Fruit fly (Drosophila melanogaster) whole organism, adult: Measurements from ENCODE around the gene Non2.

Experiments used
- CG11617 ChIP-seq: fragments of 200-800 bp; sonication (Bioruptor generic); optimal IDR thresholded peaks from 2 replicates; lab custom pipeline; 2017; ENCODE audit warnings: mild to moderate bottlenecking, missing biosample characterization, missing genetic modification reagents, missing genetic modification characterization
- CG12768 ChIP-seq: fragments of 200-800 bp; sonication (Bioruptor generic); optimal IDR thresholded peaks from 2 replicates; lab custom pipeline; 2017; ENCODE audit warnings: missing biosample characterization, missing genetic modification characterization, mild to moderate bottlenecking, moderate library complexity, missing genetic modification reagents
- CG14711 ChIP-seq: fragments of 200-800 bp; sonication (Bioruptor generic); optimal IDR thresholded peaks from 2 replicates; lab custom pipeline; 2018; ENCODE audit warnings: missing biosample characterization, mild to moderate bottlenecking, missing genetic modification characterization, moderate library complexity
- CG1620 ChIP-seq: fragments of 200-800 bp; sonication (Bioruptor generic); optimal IDR thresholded peaks from 2 replicates; lab custom pipeline; 2016; ENCODE audit warnings: missing biosample characterization, missing genetic modification characterization
- CG33017 ChIP-seq: fragments of 200-800 bp; sonication (Bioruptor generic); optimal IDR thresholded peaks from 2 replicates; lab custom pipeline; 2018; ENCODE audit warnings: missing biosample characterization, mild to moderate bottlenecking, missing genetic modification characterization, moderate library complexity
- CG5204 ChIP-seq: fragments of 200-800 bp; sonication (Bioruptor generic); optimal IDR thresholded peaks from 2 replicates; lab custom pipeline; 2016; ENCODE audit warnings: missing biosample characterization, missing genetic modification characterization
- CG7045 ChIP-seq: fragments of 200-800 bp; sonication (Bioruptor generic); optimal IDR thresholded peaks from 2 replicates; lab custom pipeline; 2017; ENCODE audit warnings: missing biosample characterization, mild to moderate bottlenecking, missing genetic modification characterization
- CG7101 ChIP-seq: fragments of 200-800 bp; sonication (Bioruptor generic); optimal IDR thresholded peaks from 2 replicates; lab custom pipeline; 2018; ENCODE audit warnings: missing biosample characterization, mild to moderate bottlenecking, missing genetic modification characterization, moderate library complexity
- Clk ChIP-seq: fragments of 200-800 bp; sonication (Bioruptor generic); optimal IDR thresholded peaks from 2 replicates; lab custom pipeline; 2017; ENCODE audit warnings: missing biosample characterization, missing genetic modification characterization
- Crg-1 ChIP-seq: fragments of 200-800 bp; sonication (Bioruptor generic); optimal IDR thresholded peaks from 2 replicates; lab custom pipeline; 2016; ENCODE audit warnings: missing biosample characterization, missing genetic modification characterization
- Hr96 ChIP-seq: fragments of 200-800 bp; sonication (Bioruptor generic); optimal IDR thresholded peaks from 2 replicates; lab custom pipeline; 2016; ENCODE audit warnings: missing biosample characterization, missing genetic modification characterization
- Mnt ChIP-seq: fragments of 200-800 bp; sonication (Bioruptor generic); optimal IDR thresholded peaks from 2 replicates; lab custom pipeline; 2016; ENCODE audit warnings: missing biosample characterization, mild to moderate bottlenecking, missing genetic modification characterization
- bab1 ChIP-seq: fragments of 200-800 bp; sonication (Bioruptor generic); optimal IDR thresholded peaks from 3 replicates; lab custom pipeline; 2019; ENCODE audit warnings: missing biosample characterization, mild to moderate bottlenecking, missing genetic modification characterization, moderate library complexity
- cic ChIP-seq: fragments of 200-800 bp; sonication (Bioruptor generic); optimal IDR thresholded peaks from 2 replicates; lab custom pipeline; 2017; ENCODE audit warnings: missing biosample characterization, mild to moderate bottlenecking, missing genetic modification characterization, moderate library complexity
- cnc ChIP-seq, 2 experiments: fragments of >200 bp; optimal IDR thresholded peaks; 2 replicates each; lab custom pipeline; 2017
- kay ChIP-seq: fragments of 200-800 bp; sonication (Bioruptor generic); peaks from one replicate; lab custom pipeline; 2016; ENCODE audit warnings: missing biosample characterization, missing genetic modification characterization, borderline replicate concordance
- ovo ChIP-seq: fragments of 200-800 bp; sonication (Bioruptor generic); optimal IDR thresholded peaks from 2 replicates; lab custom pipeline; 2016; ENCODE audit warnings: missing biosample characterization, missing genetic modification characterization
- pad ChIP-seq: fragments of 200-800 bp; sonication (Bioruptor generic); optimal IDR thresholded peaks from 3 replicates; lab custom pipeline; 2017; ENCODE audit warnings: missing biosample characterization, missing genetic modification characterization, mild to moderate bottlenecking, moderate library complexity, missing genetic modification reagents
- tj ChIP-seq: fragments of 200-800 bp; sonication (Bioruptor generic); optimal IDR thresholded peaks from 3 replicates; lab custom pipeline; 2017; ENCODE audit warnings: missing biosample characterization, mild to moderate bottlenecking, missing genetic modification characterization, moderate library complexity
- toe ChIP-seq: fragments of 200-800 bp; sonication (Bioruptor generic); optimal IDR thresholded peaks from 2 replicates; lab custom pipeline; 2016; ENCODE audit warnings: missing biosample characterization, missing genetic modification characterization

Gene Non2

DNA sequence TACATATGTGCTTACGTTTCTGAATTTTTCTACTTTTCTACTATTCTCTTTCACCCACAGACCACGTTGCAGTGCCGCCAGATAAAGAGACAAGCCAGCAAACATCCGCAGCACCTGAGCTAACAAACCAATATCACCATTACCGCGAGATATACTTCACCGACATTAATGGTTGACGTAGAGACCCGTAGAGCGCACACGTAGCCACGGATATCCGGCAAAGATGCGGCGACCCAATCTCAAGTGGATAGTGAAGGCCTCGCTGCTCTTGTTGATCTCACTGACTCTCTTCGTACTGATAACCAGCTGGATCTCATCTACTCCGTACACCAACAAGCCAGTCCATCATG is 15.9 kb downstream of the Non2 start:
- TF ChIP-seq CG5204 (GFP tag; lab: Kevin White, UChicago) (no peak), cic (GFP tag; lab: Kevin White, UChicago) (peak; percentile 29)

DNA sequence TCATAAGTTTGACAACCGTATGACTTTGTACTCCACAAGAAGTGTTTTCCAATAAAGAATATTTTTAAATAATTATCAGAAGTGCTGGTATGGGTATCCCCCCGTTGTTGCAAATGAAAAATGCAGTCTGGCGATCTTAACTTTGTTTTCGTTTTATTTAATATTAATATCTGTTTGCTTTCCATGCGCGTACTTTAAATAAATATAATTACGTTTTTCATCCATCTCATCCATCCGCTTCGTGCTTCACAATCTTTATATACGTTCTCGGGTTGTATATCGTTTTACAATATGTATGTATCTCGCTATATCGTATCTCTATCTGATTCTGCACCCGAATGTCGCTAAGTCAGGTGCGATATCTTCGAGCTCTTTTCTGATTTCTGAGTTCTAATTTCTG is 19.1 kb downstream of the Non2 start:
- TF ChIP-seq CG14711 (tag; lab: Kevin White, UChicago): no peak
- no peak for TF ChIP-seq Clk (GFP tag; lab: Kevin White, UChicago)
- TF ChIP-seq kay: peak; percentile 93

- TF ChIP-seq Crg-1 (GFP tag; lab: Kevin White, UChicago): no peak
- TF ChIP-seq CG14711 (tag; lab: Kevin White, UChicago): no peak
- no peak for TF ChIP-seq pad
- TF ChIP-seq cic (GFP tag; lab: Kevin White, UChicago): no peak
- no peak for TF ChIP-seq cnc (optimal IDR thresholded peaks at IDR 0.05; lab: Kevin White, UChicago)
- TF ChIP-seq CG5204 (GFP tag; lab: Kevin White, UChicago): no peak
- TF ChIP-seq CG11617 (GFP tag; lab: Kevin White, UChicago): no peak
- TF ChIP-seq toe (GFP tag; lab: Kevin White, UChicago): no peak
- no peak for TF ChIP-seq bab1 (GFP tag; lab: Kevin White, UChicago)
- TF ChIP-seq kay: no peak
Observed at dm6 chr3L:2795363-2795957, 28.7 kb downstream of the Non2 start.

DNA sequence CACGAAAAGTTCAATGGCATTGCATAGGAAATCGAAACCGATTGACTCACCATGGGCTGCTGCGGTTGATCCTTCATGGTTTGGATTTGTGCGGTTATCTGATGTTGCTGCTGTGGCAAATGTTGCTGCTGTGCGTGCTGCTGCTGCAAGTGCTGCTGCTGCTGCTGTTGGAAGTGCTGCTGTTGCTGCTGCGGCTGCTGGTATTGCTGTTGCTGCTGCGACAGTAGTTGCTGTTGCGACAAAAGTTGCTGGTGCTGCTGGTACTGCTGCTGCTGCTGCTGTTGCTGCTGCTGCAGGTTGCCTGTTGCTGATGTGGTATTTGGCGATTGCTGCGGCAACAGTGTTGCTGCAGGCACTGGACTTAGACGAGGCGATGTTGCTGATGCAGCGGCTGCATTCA is 29.4 kb downstream of the Non2 start:
- TF ChIP-seq CG1620 (GFP tag; lab: Kevin White, UChicago) (no peak), cic (GFP tag; lab: Kevin White, UChicago) (no peak), pad (no peak), CG7045 (GFP tag; lab: Kevin White, UChicago) (no peak), CG5204 (GFP tag; lab: Kevin White, UChicago) (no peak), CG7101 (tag; lab: Kevin White, UChicago) (no peak), CG12768 (no peak), CG11617 (GFP tag; lab: Kevin White, UChicago) (no peak), ovo (no peak), Crg-1 (GFP tag; lab: Kevin White, UChicago) (no peak), CG33017 (tag; lab: Kevin White, UChicago) (no peak), tj (GFP tag; lab: Kevin White, UChicago) (no peak), kay (no peak), bab1 (GFP tag; lab: Kevin White, UChicago) (no peak)

DNA sequence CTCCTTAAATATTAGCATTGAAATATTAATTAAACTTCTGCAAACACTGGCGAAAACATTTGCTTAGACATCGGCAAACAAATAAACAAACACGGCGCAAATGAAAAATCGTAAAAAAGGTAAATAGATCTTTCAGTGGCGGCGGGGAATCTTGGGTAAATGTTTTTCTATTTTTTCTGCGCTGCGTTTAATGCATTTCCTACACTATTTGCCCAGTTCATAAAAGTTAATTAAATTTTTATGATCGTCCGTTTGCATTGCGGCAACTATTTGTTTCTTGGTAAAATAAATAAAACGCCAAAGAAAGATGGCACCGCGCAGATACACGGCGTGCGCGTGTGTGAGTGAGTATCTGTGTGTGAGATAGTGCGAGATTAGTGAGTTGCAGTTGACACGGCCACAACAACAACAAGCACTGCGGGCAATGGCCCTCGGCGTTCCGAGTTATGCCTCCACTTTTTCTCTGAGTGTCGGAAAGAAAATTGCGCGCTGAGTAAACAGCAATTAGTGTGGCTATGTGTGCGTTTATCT is 31.7 kb downstream of the Non2 start:
- no peak for TF ChIP-seq cnc (optimal IDR thresholded peaks at IDR 0.05; lab: Kevin White, UChicago)
- TF ChIP-seq CG7045 (GFP tag; lab: Kevin White, UChicago): peak; percentile 59
- TF ChIP-seq Crg-1 (GFP tag; lab: Kevin White, UChicago): peak; percentile 47
- TF ChIP-seq cic (GFP tag; lab: Kevin White, UChicago): peak; percentile 85
- peak; percentile 2 for TF ChIP-seq CG1620 (GFP tag; lab: Kevin White, UChicago)
- TF ChIP-seq kay: peak; percentile 91
- no peak for TF ChIP-seq CG14711 (tag; lab: Kevin White, UChicago)
- TF ChIP-seq tj (GFP tag; lab: Kevin White, UChicago): no peak
- TF ChIP-seq Clk (GFP tag; lab: Kevin White, UChicago): peak; percentile 33
- TF ChIP-seq CG7101 (tag; lab: Kevin White, UChicago): peak; percentile 80
- peak; percentile 7 for TF ChIP-seq bab1 (GFP tag; lab: Kevin White, UChicago)
- peak; percentile 56 for TF ChIP-seq toe (GFP tag; lab: Kevin White, UChicago)
- TF ChIP-seq Hr96 (GFP tag; lab: Kevin White, UChicago): peak; percentile 29
- TF ChIP-seq CG33017 (tag; lab: Kevin White, UChicago): peak; percentile 86
- TF ChIP-seq Mnt: peak; percentile 34
- TF ChIP-seq pad: peak; percentile 19
- TF ChIP-seq CG5204 (GFP tag; lab: Kevin White, UChicago): peak; percentile 74
- TF ChIP-seq CG12768: peak; percentile 71
- peak; percentile 75 for TF ChIP-seq CG11617 (GFP tag; lab: Kevin White, UChicago)
- no peak for TF ChIP-seq ovo

DNA sequence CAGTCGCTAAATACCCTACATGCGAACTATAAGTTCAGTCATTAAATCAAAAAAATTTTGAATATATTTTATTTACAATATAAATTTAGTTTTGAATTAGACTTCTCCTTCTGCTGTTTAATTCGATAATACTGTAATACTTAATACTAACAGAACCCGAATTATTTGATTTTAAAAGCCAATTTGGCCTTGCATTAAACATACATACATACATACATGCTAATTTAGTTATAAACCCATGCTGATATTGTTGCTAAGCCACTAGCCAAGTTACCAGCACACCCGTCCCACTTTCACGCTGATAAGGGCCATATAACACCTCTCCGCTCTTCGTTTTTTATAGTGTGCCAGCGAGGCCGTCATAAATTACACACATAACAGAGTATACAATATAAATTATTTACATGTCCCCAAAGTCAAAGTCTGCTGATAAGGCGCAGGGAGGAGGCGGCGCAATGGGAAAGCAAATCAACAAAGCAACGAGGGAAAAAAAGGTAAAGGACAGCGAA is 32.4 kb downstream of the Non2 start:
- peak; percentile 68 for TF ChIP-seq pad
- TF ChIP-seq tj (GFP tag; lab: Kevin White, UChicago): peak; percentile 58
- TF ChIP-seq bab1 (GFP tag; lab: Kevin White, UChicago): peak; percentile 2
- peak; percentile 94 for TF ChIP-seq cic (GFP tag; lab: Kevin White, UChicago)
- peak; percentile 53 for TF ChIP-seq CG14711 (tag; lab: Kevin White, UChicago)
- peak; percentile 55 for TF ChIP-seq CG11617 (GFP tag; lab: Kevin White, UChicago)
- peak; percentile 79 for TF ChIP-seq Mnt
- peak; percentile 86 for TF ChIP-seq Hr96 (GFP tag; lab: Kevin White, UChicago)
- peak; percentile 75 for TF ChIP-seq CG7101 (tag; lab: Kevin White, UChicago)
- TF ChIP-seq CG12768: peak; percentile 96
- TF ChIP-seq Crg-1 (GFP tag; lab: Kevin White, UChicago): peak; percentile 72
- TF ChIP-seq CG7045 (GFP tag; lab: Kevin White, UChicago): peak; percentile 90
- peak; percentile 76 for TF ChIP-seq CG5204 (GFP tag; lab: Kevin White, UChicago)
- TF ChIP-seq kay: peak; percentile 99
- TF ChIP-seq CG33017 (tag; lab: Kevin White, UChicago): peak; percentile 86
- TF ChIP-seq cnc (optimal IDR thresholded peaks at IDR 0.05; lab: Kevin White, UChicago): no peak
- peak; percentile 58 for TF ChIP-seq ovo
- peak; percentile 33 for TF ChIP-seq CG1620 (GFP tag; lab: Kevin White, UChicago)
- TF ChIP-seq toe (GFP tag; lab: Kevin White, UChicago): peak; percentile 78
- TF ChIP-seq Clk (GFP tag; lab: Kevin White, UChicago): peak; percentile 83
